Worm (Caenorhabditis elegans) whole organism, L4 larva: ENCODE results near the gene F59B2.12.

Source experiments
- F26F4.8 ChIP-seq: fragments of 200-800 bp; sonication (Bioruptor generic); conservative IDR thresholded peaks from 2 replicates; pipeline ENCODE4 v1.3.6; 2022; ENCODE audit warnings: missing genetic modification characterization, missing compliant biosample characterization
- Y5F2A.4 ChIP-seq: fragments of 200-800 bp; sonication (Bioruptor generic); optimal IDR thresholded peaks from 2 replicates; lab custom pipeline; 2018; ENCODE audit warnings: mild to moderate bottlenecking, missing genetic modification characterization, missing compliant biosample characterization
- ama-1 ChIP-seq: fragments of 150-350 bp; optimal IDR thresholded peaks from 2 replicates; lab custom pipeline; 2014; ENCODE audit warnings: inconsistent platforms, mixed read lengths
- ceh-82 ChIP-seq: sonication (generic microtip); optimal IDR thresholded peaks from 2 replicates; lab custom pipeline; 2017; ENCODE audit warnings: missing biosample characterization, missing genetic modification characterization
- dmd-9 ChIP-seq: fragments of 200-800 bp; sonication (Bioruptor generic); IDR thresholded peaks from 2 replicates; pipeline ENCODE4 v1.3.6; 2022; ENCODE audit warnings: missing genetic modification reagents, missing genetic modification characterization, missing compliant biosample characterization
- egl-27 ChIP-seq: sonication (generic microtip); optimal IDR thresholded peaks from 3 replicates; lab custom pipeline; 2017; ENCODE audit warnings: missing biosample characterization, missing genetic modification reagents, missing genetic modification characterization
- hlh-30 ChIP-seq: sonication (generic microtip); optimal IDR thresholded peaks from 2 replicates; lab custom pipeline; 2017; ENCODE audit warnings: antibody characterized with exemption, mild to moderate bottlenecking, missing genetic modification characterization, missing compliant biosample characterization; ENCODE audit not compliant: insufficient read depth
- lin-15B ChIP-seq: fragments of 150-350 bp; sonication (generic microtip); optimal IDR thresholded peaks from 3 replicates; lab custom pipeline; 2014; ENCODE audit warnings: missing biosample characterization, missing genetic modification characterization
- nhr-77 ChIP-seq: fragments of 150-350 bp; optimal IDR thresholded peaks from 2 replicates; lab custom pipeline; 2014; ENCODE audit warnings: missing biosample characterization, missing genetic modification characterization
- zag-1 ChIP-seq: fragments of 150-350 bp; optimal IDR thresholded peaks from 2 replicates; lab custom pipeline; 2014; ENCODE audit warnings: missing biosample characterization, missing genetic modification characterization

- TF ChIP-seq ama-1 (lab: Kevin White, UChicago) (no peak), zag-1 (tag; lab: Kevin White, UChicago) (no peak), Y5F2A.4 (GFP tag; lab: Kevin White, UChicago) (no peak), ceh-82 (no peak), hlh-30 (tag; lab: Kevin White, UChicago) (no peak), dmd-9 (GFP tag; lab: Robert Waterston, UW) (no peak), egl-27 (no peak), lin-15B (no peak), nhr-77 (tag; lab: Kevin White, UChicago) (no peak), F26F4.8 (GFP tag; lab: Robert Waterston, UW) (no peak)
These were observed at the start of gene F59B2.12 for ce11 chrIII:9017181-9017651.
